Fruit fly (Drosophila melanogaster) whole organism, embryonic: Measurements from ENCODE around the gene Drsl4.

Experiments used
- Asciz ChIP-seq: fragments of 200-800 bp; sonication (Bioruptor generic); optimal IDR thresholded peaks from 2 replicates; lab custom pipeline; 2017; ENCODE audit warnings: missing biosample characterization, mild to moderate bottlenecking, missing genetic modification characterization, missing genetic modification reagents
- Bdp1 ChIP-seq: fragments of 200-800 bp; sonication (Bioruptor generic); optimal IDR thresholded peaks from 3 replicates; lab custom pipeline; 2016; ENCODE audit warnings: missing biosample characterization, missing genetic modification characterization
- Blimp-1 ChIP-seq: fragments of 200-800 bp; sonication (Bioruptor generic); optimal IDR thresholded peaks from 3 replicates; lab custom pipeline; 2018; ENCODE audit warnings: missing biosample characterization, missing genetic modification characterization, mild to moderate bottlenecking, moderate library complexity, missing genetic modification reagents
- BtbVII ChIP-seq: fragments of 200-800 bp; sonication (Bioruptor generic); optimal IDR thresholded peaks from 3 replicates; lab custom pipeline; 2017; ENCODE audit warnings: missing biosample characterization, mild to moderate bottlenecking, missing genetic modification characterization
- CG12391 ChIP-seq: fragments of 200-800 bp; sonication (Bioruptor generic); optimal IDR thresholded peaks from 3 replicates; lab custom pipeline; 2018; ENCODE audit warnings: missing biosample characterization, mild to moderate bottlenecking, missing genetic modification characterization, moderate library complexity
- CG14667 ChIP-seq: fragments of 200-800 bp; sonication (Bioruptor generic); IDR thresholded peaks from 2 replicates; pipeline ENCODE4 v1.3.6; 2022; ENCODE audit warnings: missing biosample characterization, missing genetic modification characterization
- CG1529 ChIP-seq: fragments of 200-800 bp; sonication (Bioruptor generic); optimal IDR thresholded peaks from 3 replicates; lab custom pipeline; 2018; ENCODE audit warnings: missing biosample characterization, missing genetic modification characterization
- CG15514 ChIP-seq: fragments of 200-800 bp; sonication (Bioruptor generic); optimal IDR thresholded peaks from 3 replicates; lab custom pipeline; 2017; ENCODE audit warnings: missing biosample characterization, missing genetic modification characterization, mild to moderate bottlenecking, moderate library complexity, missing genetic modification reagents
- CG17186 ChIP-seq: fragments of 200-800 bp; sonication (Bioruptor generic); optimal IDR thresholded peaks from 3 replicates; lab custom pipeline; 2017; ENCODE audit warnings: missing biosample characterization, missing genetic modification reagents, missing genetic modification characterization
- CG18262 ChIP-seq: fragments of 200-800 bp; optimal IDR thresholded peaks from 3 replicates; lab custom pipeline; 2019; ENCODE audit warnings: missing biosample characterization, mild to moderate bottlenecking, missing genetic modification characterization, moderate library complexity
- CG18476 ChIP-seq: fragments of 200-800 bp; sonication (Bioruptor generic); optimal IDR thresholded peaks from 2 replicates; lab custom pipeline; 2016; ENCODE audit warnings: missing biosample characterization, mild to moderate bottlenecking, missing genetic modification characterization
- CG2120 ChIP-seq: fragments of 200-800 bp; sonication (Bioruptor generic); optimal IDR thresholded peaks from 3 replicates; lab custom pipeline; 2016; ENCODE audit warnings: missing biosample characterization, missing genetic modification characterization
- CG2202 ChIP-seq: fragments of 200-800 bp; sonication (Bioruptor generic); optimal IDR thresholded peaks from 2 replicates; lab custom pipeline; 2018; ENCODE audit warnings: missing biosample characterization, mild to moderate bottlenecking, missing genetic modification characterization
- CG2678 ChIP-seq: fragments of 200-800 bp; sonication (Bioruptor generic); optimal IDR thresholded peaks from 3 replicates; lab custom pipeline; 2019; ENCODE audit warnings: missing biosample characterization, mild to moderate bottlenecking, missing genetic modification characterization, moderate library complexity
- CG31441 ChIP-seq: fragments of 200-800 bp; sonication (Bioruptor generic); IDR thresholded peaks from 2 replicates; pipeline ENCODE4 v1.3.6; 2022; ENCODE audit warnings: missing biosample characterization, missing genetic modification characterization
- CG33213 ChIP-seq: fragments of 200-800 bp; sonication (Bioruptor generic); optimal IDR thresholded peaks from 3 replicates; lab custom pipeline; 2016; ENCODE audit warnings: missing biosample characterization, missing genetic modification characterization
- CG34224 ChIP-seq: fragments of 200-800 bp; sonication (Bioruptor generic); IDR thresholded peaks from 3 replicates; pipeline ENCODE4 v1.3.6; 2022; ENCODE audit warnings: missing biosample characterization, missing genetic modification characterization; ENCODE audit not compliant: partially characterized antibody
- CG6272 ChIP-seq: fragments of 200-800 bp; sonication (Bioruptor generic); IDR thresholded peaks from 2 replicates; pipeline ENCODE4 v1.3.6; 2022; ENCODE audit warnings: missing biosample characterization, missing genetic modification characterization
- Dad ChIP-seq: fragments of 200-800 bp; sonication (Bioruptor generic); optimal IDR thresholded peaks from 3 replicates; lab custom pipeline; 2016; ENCODE audit warnings: missing biosample characterization, missing genetic modification characterization
- E2f2 ChIP-seq: fragments of 200-800 bp; sonication (Bioruptor generic); IDR thresholded peaks from 2 replicates; pipeline ENCODE4 v1.3.6; 2022; ENCODE audit warnings: missing biosample characterization, missing genetic modification characterization
- H2.0 ChIP-seq: fragments of 200-800 bp; sonication (Bioruptor generic); IDR thresholded peaks from 2 replicates; pipeline ENCODE4 v1.3.6; 2022; ENCODE audit warnings: missing biosample characterization, missing genetic modification characterization
- HmgZ ChIP-seq: fragments of 200-800 bp; sonication (Bioruptor generic); optimal IDR thresholded peaks from 2 replicates; lab custom pipeline; 2018; ENCODE audit warnings: missing biosample characterization, mild to moderate bottlenecking, missing genetic modification characterization
- Hsf ChIP-seq: fragments of 200-800 bp; sonication (Bioruptor generic); optimal IDR thresholded peaks from 3 replicates; lab custom pipeline; 2016; ENCODE audit warnings: missing biosample characterization, missing genetic modification characterization
- Lhr ChIP-seq: fragments of 200-800 bp; sonication (Bioruptor generic); optimal IDR thresholded peaks from 3 replicates; lab custom pipeline; 2017; ENCODE audit warnings: mild to moderate bottlenecking, missing biosample characterization, missing genetic modification reagents, missing genetic modification characterization
- Lim3 ChIP-seq: fragments of 200-800 bp; sonication (Bioruptor generic); IDR thresholded peaks from 2 replicates; pipeline ENCODE4 v1.3.6; 2022; ENCODE audit warnings: missing biosample characterization, missing genetic modification characterization
- Neu2 ChIP-seq: fragments of 200-800 bp; sonication (Bioruptor generic); optimal IDR thresholded peaks from 3 replicates; lab custom pipeline; 2016; ENCODE audit warnings: missing biosample characterization, missing genetic modification characterization, borderline replicate concordance
- Nf-YC ChIP-seq: fragments of 200-800 bp; optimal IDR thresholded peaks from 3 replicates; lab custom pipeline; 2019; ENCODE audit warnings: missing biosample characterization, mild to moderate bottlenecking, missing genetic modification characterization, moderate library complexity
- PHDP ChIP-seq: fragments of 200-800 bp; sonication (Bioruptor generic); optimal IDR thresholded peaks from 3 replicates; lab custom pipeline; 2018; ENCODE audit warnings: missing biosample characterization, mild to moderate bottlenecking, missing genetic modification characterization, moderate library complexity
- Pdp1 ChIP-seq, 2 experiments: fragments of 200-800 bp; sonication (Bioruptor generic); optimal IDR thresholded peaks; 3 replicates each; lab custom pipeline; 2016; ENCODE audit warnings: missing biosample characterization in 2 of 2, missing genetic modification characterization in 2 of 2, mild to moderate bottlenecking in 1 of 2, moderate library complexity in 1 of 2
- Side ChIP-seq: fragments of 200-800 bp; sonication (Bioruptor generic); optimal IDR thresholded peaks from 2 replicates; lab custom pipeline; 2016; ENCODE audit warnings: missing biosample characterization, missing genetic modification characterization
- Sin3A ChIP-seq: fragments of >200 bp; optimal IDR thresholded peaks from 2 replicates; lab custom pipeline; 2018
- Sox100B ChIP-seq: fragments of 200-800 bp; sonication (Bioruptor generic); optimal IDR thresholded peaks from 3 replicates; lab custom pipeline; 2018; ENCODE audit warnings: missing biosample characterization, mild to moderate bottlenecking, missing genetic modification characterization
- ap ChIP-seq: fragments of 200-800 bp; sonication (Bioruptor generic); IDR thresholded peaks from 2 replicates; pipeline ENCODE4 v1.3.6; 2022; ENCODE audit warnings: missing biosample characterization, missing genetic modification characterization
- ash1 ChIP-seq: fragments of 200-800 bp; sonication (Bioruptor generic); optimal IDR thresholded peaks from 2 replicates; lab custom pipeline; 2018; ENCODE audit warnings: missing biosample characterization, mild to moderate bottlenecking, missing genetic modification characterization
- bsh ChIP-seq, 2 experiments: fragments of 200-800 bp; sonication (Bioruptor generic); optimal IDR thresholded peaks; 2 replicates each; lab custom pipeline; 2017 to 2018; ENCODE audit warnings: mild to moderate bottlenecking in 2 of 2, missing biosample characterization in 2 of 2, missing genetic modification characterization in 2 of 2, moderate library complexity in 1 of 2
- caup ChIP-seq: fragments of 200-800 bp; sonication (Bioruptor generic); optimal IDR thresholded peaks from 3 replicates; lab custom pipeline; 2017; ENCODE audit warnings: missing biosample characterization, mild to moderate bottlenecking, missing genetic modification characterization, moderate library complexity; ENCODE audit not compliant: severe bottlenecking
- chn ChIP-seq: fragments of 200-800 bp; sonication (Bioruptor generic); optimal IDR thresholded peaks from 2 replicates; lab custom pipeline; 2016; ENCODE audit warnings: missing biosample characterization, missing genetic modification characterization
- da ChIP-seq: fragments of 200-800 bp; sonication (Bioruptor generic); optimal IDR thresholded peaks from 2 replicates; lab custom pipeline; 2016; ENCODE audit warnings: missing biosample characterization, missing genetic modification characterization
- dmrt11E ChIP-seq: fragments of 200-800 bp; sonication (Bioruptor generic); optimal IDR thresholded peaks from 3 replicates; lab custom pipeline; 2018; ENCODE audit warnings: missing biosample characterization, mild to moderate bottlenecking, missing genetic modification characterization, moderate library complexity
- dpn ChIP-seq, 2 experiments: fragments of 200-800 bp; sonication (Bioruptor generic); optimal IDR thresholded peaks; 3 replicates each; lab custom pipeline; 2016; ENCODE audit warnings: missing biosample characterization in 2 of 2, missing genetic modification characterization in 2 of 2
- ems ChIP-seq: fragments of 200-800 bp; sonication (Bioruptor generic); optimal IDR thresholded peaks from 3 replicates; lab custom pipeline; 2016; ENCODE audit warnings: missing biosample characterization, missing genetic modification characterization
- eyg ChIP-seq: fragments of 200-800 bp; sonication (Bioruptor generic); optimal IDR thresholded peaks from 3 replicates; lab custom pipeline; 2016; ENCODE audit warnings: missing biosample characterization, missing genetic modification characterization
- fd64A ChIP-seq: fragments of 200-800 bp; sonication (Bioruptor generic); optimal IDR thresholded peaks from 3 replicates; lab custom pipeline; 2018; ENCODE audit warnings: missing biosample characterization, mild to moderate bottlenecking, missing genetic modification characterization
- gem ChIP-seq: fragments of 200-800 bp; sonication (Bioruptor generic); optimal IDR thresholded peaks from 2 replicates; lab custom pipeline; 2019; ENCODE audit warnings: missing biosample characterization, mild to moderate bottlenecking, missing genetic modification characterization, moderate library complexity
- kah ChIP-seq: fragments of 200-800 bp; sonication (Bioruptor generic); optimal IDR thresholded peaks from 2 replicates; lab custom pipeline; 2018; ENCODE audit warnings: missing biosample characterization, mild to moderate bottlenecking, missing genetic modification characterization
- knrl ChIP-seq: fragments of 200-800 bp; sonication (Bioruptor generic); IDR thresholded peaks from 3 replicates; pipeline ENCODE4 v1.3.6; 2022; ENCODE audit warnings: missing biosample characterization, missing genetic modification characterization; ENCODE audit not compliant: partially characterized antibody
- pfk ChIP-seq: fragments of 200-800 bp; sonication (Bioruptor generic); optimal IDR thresholded peaks from 2 replicates; lab custom pipeline; 2018; ENCODE audit warnings: missing biosample characterization, mild to moderate bottlenecking, missing genetic modification characterization, moderate library complexity
- pho ChIP-seq: fragments of 200-800 bp; sonication (Bioruptor generic); optimal IDR thresholded peaks from 2 replicates; lab custom pipeline; 2016; ENCODE audit warnings: missing biosample characterization, missing genetic modification characterization
- sens-2 ChIP-seq: fragments of 200-800 bp; sonication (Bioruptor generic); IDR thresholded peaks from 2 replicates; pipeline ENCODE4 v1.3.6; 2022; ENCODE audit warnings: missing biosample characterization, missing genetic modification characterization
- sug ChIP-seq: fragments of 200-800 bp; optimal IDR thresholded peaks from 2 replicates; lab custom pipeline; 2019; ENCODE audit warnings: missing biosample characterization, mild to moderate bottlenecking, missing genetic modification characterization, moderate library complexity
- unc-4 ChIP-seq: fragments of 200-800 bp; sonication (Bioruptor generic); IDR thresholded peaks from 2 replicates; pipeline ENCODE4 v1.3.6; 2022; ENCODE audit warnings: missing biosample characterization, missing genetic modification characterization; ENCODE audit not compliant: partially characterized antibody

The Drsl4 gene

DNA sequence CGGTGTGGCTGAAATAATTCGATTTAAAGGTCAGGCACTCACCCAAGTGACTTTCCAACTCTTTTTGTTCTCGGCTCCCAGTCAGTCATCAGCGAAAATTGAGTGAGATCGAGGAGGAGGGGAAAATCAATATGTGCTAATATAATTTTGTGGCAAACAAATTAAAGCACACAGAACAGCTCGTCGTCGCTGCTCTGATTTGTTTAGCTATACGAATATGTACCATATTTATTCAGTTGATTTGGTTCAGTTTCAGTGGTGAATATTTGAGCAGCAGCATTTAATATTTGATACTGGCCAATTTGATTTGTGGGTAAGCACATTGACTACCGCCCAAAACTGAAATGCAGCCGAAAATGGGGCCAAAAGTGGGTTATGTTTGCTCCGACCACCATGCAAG, 10.0 kb upstream of the Drsl4 start (continued):
- TF ChIP-seq sug (tag; lab: Kevin White, UChicago) = no peak
- TF ChIP-seq Lim3 (GFP tag; lab: Robert Waterston, UW) = no peak
- peak; percentile 15 for TF ChIP-seq Hsf
- TF ChIP-seq knrl (GFP tag; lab: Robert Waterston, UW) = no peak
- no peak for TF ChIP-seq Asciz
- TF ChIP-seq unc-4 (GFP tag; lab: Robert Waterston, UW) = no peak
- TF ChIP-seq Nf-YC (tag; lab: Kevin White, UChicago) = no peak
- TF ChIP-seq CG2678 = peak; percentile 60
- TF ChIP-seq pho (GFP tag; lab: Kevin White, UChicago) = peak; percentile 30
- TF ChIP-seq CG15514 (GFP tag; lab: Kevin White, UChicago) = peak; percentile 41
- TF ChIP-seq Sox100B (GFP tag; lab: Kevin White, UChicago) = peak; percentile 9
- TF ChIP-seq CG1529 = peak; percentile 31
- TF ChIP-seq CG18476 = no peak
- peak; percentile 61 for TF ChIP-seq gem (tag; lab: Kevin White, UChicago)
- TF ChIP-seq CG6272 (GFP tag; lab: Robert Waterston, UW) = no peak
- peak; percentile 6 for TF ChIP-seq CG12391
- TF ChIP-seq Pdp1 (GFP tag; optimal IDR thresholded peaks at IDR 0.05; lab: Kevin White, UChicago) = peak in 1 of 2 experiments; percentile 38
- TF ChIP-seq kah (GFP tag; lab: Kevin White, UChicago) = no peak
- no peak for TF ChIP-seq chn
- no peak for TF ChIP-seq Sin3A (lab: Kevin White, UChicago)
- TF ChIP-seq dpn (GFP tag; optimal IDR thresholded peaks at IDR 0.05; lab: Kevin White, UChicago) = peak; percentile 14 to 46
- TF ChIP-seq BtbVII = no peak
- peak; percentile 58 for TF ChIP-seq dmrt11E
- peak; percentile 28 for TF ChIP-seq HmgZ (tag; lab: Kevin White, UChicago)
- no peak for TF ChIP-seq H2.0
- TF ChIP-seq eyg = no peak
- peak; percentile 64 for TF ChIP-seq CG2202 (tag; lab: Kevin White, UChicago)
- TF ChIP-seq PHDP (tag; lab: Kevin White, UChicago) = peak; percentile 79
- no peak for TF ChIP-seq sens-2
- TF ChIP-seq CG31441 (GFP tag; lab: Robert Waterston, UW) = peak; percentile 16; the same call in 1 of the 2 replicates
- TF ChIP-seq CG34224 (GFP tag; lab: Robert Waterston, UW) = no peak
- TF ChIP-seq da (GFP tag; lab: Kevin White, UChicago) = no peak
- TF ChIP-seq CG17186 (GFP tag; lab: Kevin White, UChicago) = peak; percentile 3
- TF ChIP-seq Bdp1 (GFP tag; lab: Kevin White, UChicago) = peak; percentile 23
- no peak for TF ChIP-seq Dad (GFP tag; lab: Kevin White, UChicago)
- no peak for TF ChIP-seq pfk (GFP tag; lab: Kevin White, UChicago)
- TF ChIP-seq Neu2 (GFP tag; lab: Kevin White, UChicago) = no peak
- peak; percentile 12 for TF ChIP-seq ems (GFP tag; lab: Kevin White, UChicago)
- no peak for TF ChIP-seq E2f2
- TF ChIP-seq Lhr = peak; percentile 1
- TF ChIP-seq Blimp-1 (GFP tag; lab: Kevin White, UChicago) = peak; percentile 68
- TF ChIP-seq ash1 (GFP tag; lab: Kevin White, UChicago) = no peak
- TF ChIP-seq Side (GFP tag; lab: Kevin White, UChicago) = peak; percentile 29
- TF ChIP-seq CG14667 (GFP tag; lab: Robert Waterston, UW) = no peak
- TF ChIP-seq fd64A (GFP tag; lab: Kevin White, UChicago) = peak; percentile 67
- no peak for TF ChIP-seq CG2120 (GFP tag; lab: Kevin White, UChicago)
- peak; percentile 68 for TF ChIP-seq caup (GFP tag; lab: Kevin White, UChicago)
- TF ChIP-seq ap (GFP tag; lab: Robert Waterston, UW) = no peak
- peak; percentile 47 for TF ChIP-seq CG33213 (GFP tag; lab: Kevin White, UChicago)
- peak in 1 of 2 experiments; percentile 83 for TF ChIP-seq bsh (GFP tag; optimal IDR thresholded peaks at IDR 0.05; lab: Kevin White, UChicago)
- peak; percentile 23 for TF ChIP-seq CG18262 (tag; lab: Kevin White, UChicago)
